Worm (Caenorhabditis elegans) whole organism, L3 larva: ENCODE results near the gene C02F12.5.

ENCODE experiments used
- elt-3 ChIP-seq, 3 experiments: fragments of 150-350 bp in 1 of 3; sonication (generic microtip) in 2 of 3; optimal IDR thresholded peaks; 2 replicates in 2 of 3; 4 replicates in 1 of 3; lab custom pipeline; 2014 to 2017; ENCODE audit warnings: missing biosample characterization in 3 of 3, missing genetic modification characterization in 3 of 3
- lin-15B ChIP-seq: fragments of 150-350 bp; optimal IDR thresholded peaks from 2 replicates; lab custom pipeline; 2014; ENCODE audit warnings: missing biosample characterization, missing genetic modification characterization
- mml-1 ChIP-seq: fragments of 150-350 bp; sonication (generic microtip); optimal IDR thresholded peaks from 3 replicates; lab custom pipeline; 2014; ENCODE audit warnings: missing biosample characterization, missing genetic modification characterization
- nhr-12 ChIP-seq: fragments of 150-350 bp; optimal IDR thresholded peaks from 2 replicates; lab custom pipeline; 2014; ENCODE audit warnings: missing biosample characterization, missing genetic modification characterization
- nhr-237 ChIP-seq: fragments of 150-350 bp; optimal IDR thresholded peaks from 2 replicates; lab custom pipeline; 2014; ENCODE audit warnings: missing biosample characterization, missing genetic modification characterization
- nhr-67 ChIP-seq: fragments of 150-350 bp; optimal IDR thresholded peaks from 2 replicates; lab custom pipeline; 2014; ENCODE audit warnings: missing biosample characterization, missing genetic modification characterization
- tbx-2 ChIP-seq: sonication (generic microtip); optimal IDR thresholded peaks from 2 replicates; lab custom pipeline; 2016; ENCODE audit warnings: mild to moderate bottlenecking, missing genetic modification characterization, missing compliant biosample characterization

DNA sequence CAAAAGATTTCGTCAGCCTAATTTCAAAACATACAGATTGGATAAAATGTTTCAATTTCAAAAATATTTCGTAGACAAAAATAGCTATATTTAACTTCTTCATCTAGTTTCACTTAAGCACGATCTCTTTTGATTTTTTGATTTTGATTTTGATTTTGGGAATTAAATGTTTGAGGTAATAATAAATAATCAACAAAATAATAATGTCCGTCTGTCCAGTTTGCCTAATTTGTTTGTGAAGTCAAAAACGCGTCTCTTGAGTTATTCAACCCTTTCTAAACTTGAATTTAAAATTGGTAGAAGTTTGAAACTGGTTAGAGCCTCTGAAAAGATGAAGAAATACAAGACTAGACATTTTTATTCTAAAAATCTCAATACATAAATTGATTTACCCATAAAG lies 17.9 kb upstream of the C02F12.5 start:
- TF ChIP-seq elt-3 (tag; optimal IDR thresholded peaks at IDR 0.05; lab: Kevin White, UChicago) (no peak), mml-1 (no peak), lin-15B (tag; lab: Kevin White, UChicago) (no peak), nhr-237 (no peak), nhr-67 (tag; lab: Kevin White, UChicago) (no peak), nhr-12 (tag; lab: Kevin White, UChicago) (no peak), tbx-2 (tag; lab: Kevin White, UChicago) (no peak)
